Worm (Caenorhabditis elegans) whole organism, L3 larva: Measurements from ENCODE around the gene T28H10.2.

ENCODE experiments used
- R02D3.7 ChIP-seq: fragments of 150-350 bp; optimal IDR thresholded peaks from 2 replicates; lab custom pipeline; 2014; ENCODE audit warnings: missing biosample characterization, missing genetic modification characterization
- aly-2 ChIP-seq: fragments of 150-350 bp; optimal IDR thresholded peaks from 2 replicates; lab custom pipeline; 2014; ENCODE audit warnings: missing biosample characterization, missing genetic modification characterization
- fkh-2 ChIP-seq: fragments of 150-350 bp; optimal IDR thresholded peaks from 2 replicates; lab custom pipeline; 2014; ENCODE audit warnings: missing biosample characterization, missing genetic modification reagents, missing genetic modification characterization
- fos-1 ChIP-seq: fragments of 150-350 bp; optimal IDR thresholded peaks from 2 replicates; lab custom pipeline; 2014; ENCODE audit warnings: missing biosample characterization, missing genetic modification characterization
- nhr-11 ChIP-seq: fragments of 150-350 bp; optimal IDR thresholded peaks from 2 replicates; lab custom pipeline; 2014; ENCODE audit warnings: missing biosample characterization, missing genetic modification characterization
- nhr-28 ChIP-seq: fragments of 150-350 bp; optimal IDR thresholded peaks from 2 replicates; lab custom pipeline; 2014; ENCODE audit warnings: missing biosample characterization, missing genetic modification characterization
- nhr-67 ChIP-seq: fragments of 150-350 bp; optimal IDR thresholded peaks from 2 replicates; lab custom pipeline; 2014; ENCODE audit warnings: missing biosample characterization, missing genetic modification characterization
- nhr-76 ChIP-seq: fragments of 150-350 bp; sonication (generic microtip); optimal IDR thresholded peaks from 5 replicates; lab custom pipeline; 2014; ENCODE audit warnings: missing biosample characterization, missing genetic modification characterization
- pqm-1 ChIP-seq: fragments of 150-350 bp; optimal IDR thresholded peaks from 2 replicates; lab custom pipeline; 2017; ENCODE audit warnings: missing biosample characterization, missing genetic modification characterization, inconsistent platforms
- snpc-4 ChIP-seq: fragments of 150-350 bp; optimal IDR thresholded peaks from 2 replicates; lab custom pipeline; 2014; ENCODE audit warnings: missing biosample characterization, missing genetic modification characterization
- unc-62 ChIP-seq: fragments of 150-350 bp; sonication (generic microtip); optimal IDR thresholded peaks from 4 replicates; lab custom pipeline; 2014; ENCODE audit warnings: missing biosample characterization, missing genetic modification reagents, missing genetic modification characterization
- zag-1 ChIP-seq: fragments of 150-350 bp; optimal IDR thresholded peaks from 2 replicates; lab custom pipeline; 2014; ENCODE audit warnings: missing biosample characterization, missing genetic modification characterization
- ztf-11 ChIP-seq: fragments of 150-350 bp; optimal IDR thresholded peaks from 2 replicates; lab custom pipeline; 2014; ENCODE audit warnings: missing biosample characterization, missing genetic modification characterization

DNA sequence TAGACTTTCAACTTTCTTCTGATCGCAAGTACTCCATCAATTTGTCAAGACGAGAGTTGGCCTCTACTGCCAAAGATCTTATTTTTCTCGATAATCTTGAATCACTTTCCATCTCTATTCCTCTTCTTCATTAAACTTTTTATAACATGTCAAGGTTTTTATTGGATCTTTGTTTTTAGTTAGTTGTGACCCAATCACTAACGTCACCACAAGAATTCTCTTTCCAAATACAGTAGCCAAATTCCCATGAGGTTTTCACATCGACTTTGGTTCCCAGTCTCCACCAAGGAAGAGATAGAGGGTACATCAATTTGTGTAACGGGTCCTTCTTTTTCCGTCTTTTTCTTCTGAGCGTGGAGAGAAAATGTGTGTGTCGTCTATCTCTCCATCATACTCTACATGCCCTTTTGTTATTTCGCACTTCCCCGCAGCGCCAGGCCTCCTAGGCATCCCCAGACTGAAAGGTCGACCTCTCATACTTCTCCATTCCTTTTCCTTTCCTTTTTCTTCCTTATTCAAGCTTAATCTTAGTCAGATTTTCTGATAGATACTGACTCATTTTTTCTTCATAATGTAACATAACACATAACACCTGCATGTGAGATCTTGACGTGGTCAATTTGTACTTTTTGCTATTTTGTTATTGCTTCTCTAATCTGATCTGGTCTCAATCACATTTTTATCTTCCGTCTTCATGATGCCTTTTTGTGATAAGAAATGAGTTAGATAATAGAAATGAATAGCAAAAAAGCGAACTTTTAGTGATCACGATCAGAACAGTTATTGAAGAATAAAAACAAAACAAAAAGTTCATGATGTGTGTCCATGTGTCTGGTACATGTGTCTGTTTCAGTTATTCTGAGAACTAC lies 26.5 kb upstream of the T28H10.2 start:
- TF ChIP-seq nhr-28 (tag; lab: Kevin White, UChicago) (no peak), pqm-1 (tag; lab: Kevin White, UChicago) (no peak), snpc-4 (tag; lab: Kevin White, UChicago) (no peak), ztf-11 (no peak), aly-2 (no peak), fos-1 (no peak), nhr-67 (no peak), nhr-11 (tag; lab: Kevin White, UChicago) (no peak), fkh-2 (tag; lab: Kevin White, UChicago) (no peak), R02D3.7 (no peak), nhr-76 (tag; lab: Kevin White, UChicago) (no peak), zag-1 (tag; lab: Kevin White, UChicago) (no peak), unc-62 (GFP tag; lab: Kevin White, UChicago) (no peak)
